Worm (Caenorhabditis elegans): Measurements from ENCODE around the gene D2096.7.

Gene D2096.7

ce11 chrIV:8363163-8363562 is 14.3 kb downstream of the D2096.7 start, which contains the start of gene D2096.12:
TSS of gene D2096.12 (plus strand) at chrIV:8363463.
- TF ChIP-seq nhr-90 (tag; optimal IDR thresholded peaks at IDR 0.05; ENCODE audit: poor library complexity) (no peak), nhr-11 (tag; optimal IDR thresholded peaks at IDR 0.05) (no peak), sup-37 (GFP tag; optimal IDR thresholded peaks at IDR 0.05) (no peak), lin-35 (GFP tag; optimal IDR thresholded peaks at IDR 0.05) (no peak), alr-1 (tag; optimal IDR thresholded peaks at IDR 0.05; ENCODE audit: borderline replicate concordance) (no peak), lin-13 (GFP tag; optimal IDR thresholded peaks at IDR 0.05) (no peak), efl-3 (GFP tag; optimal IDR thresholded peaks at IDR 0.05) (no peak), snu-23 (GFP tag; optimal IDR thresholded peaks at IDR 0.05) (no peak), fkh-10 (GFP tag; optimal IDR thresholded peaks at IDR 0.05) (no peak), grh-1 (GFP tag; IDR thresholded peaks at IDR 0.05) (no peak), sptf-1 (tag; optimal IDR thresholded peaks at IDR 0.05) (no peak), C04F5.9 (tag; optimal IDR thresholded peaks at IDR 0.05) (no peak)

- TF ChIP-seq nhr-19 (GFP tag; conservative IDR thresholded peaks at IDR 0.05) (no peak), hpl-2 (GFP tag; optimal IDR thresholded peaks at IDR 0.05) (no peak), Y116A8C.19 (tag; optimal IDR thresholded peaks at IDR 0.05; ENCODE audit: borderline replicate concordance) (no peak), tlp-1 (tag; optimal IDR thresholded peaks at IDR 0.05) (no peak), ceh-63 (GFP tag; optimal IDR thresholded peaks at IDR 0.05) (no peak), efl-1 (optimal IDR thresholded peaks at IDR 0.05) (no peak), efl-1 (GFP tag; optimal IDR thresholded peaks at IDR 0.05 in 1 of 2) (no peak), ceh-88 (GFP tag; IDR thresholded peaks at IDR 0.05) (no peak)
These were observed 16.6 kb downstream of the D2096.7 start, which contains the start of gene sqv-1 for ce11 chrIV:8360817-8361216. TSS of gene sqv-1 (plus strand) at chrIV:8361117.

DNA sequence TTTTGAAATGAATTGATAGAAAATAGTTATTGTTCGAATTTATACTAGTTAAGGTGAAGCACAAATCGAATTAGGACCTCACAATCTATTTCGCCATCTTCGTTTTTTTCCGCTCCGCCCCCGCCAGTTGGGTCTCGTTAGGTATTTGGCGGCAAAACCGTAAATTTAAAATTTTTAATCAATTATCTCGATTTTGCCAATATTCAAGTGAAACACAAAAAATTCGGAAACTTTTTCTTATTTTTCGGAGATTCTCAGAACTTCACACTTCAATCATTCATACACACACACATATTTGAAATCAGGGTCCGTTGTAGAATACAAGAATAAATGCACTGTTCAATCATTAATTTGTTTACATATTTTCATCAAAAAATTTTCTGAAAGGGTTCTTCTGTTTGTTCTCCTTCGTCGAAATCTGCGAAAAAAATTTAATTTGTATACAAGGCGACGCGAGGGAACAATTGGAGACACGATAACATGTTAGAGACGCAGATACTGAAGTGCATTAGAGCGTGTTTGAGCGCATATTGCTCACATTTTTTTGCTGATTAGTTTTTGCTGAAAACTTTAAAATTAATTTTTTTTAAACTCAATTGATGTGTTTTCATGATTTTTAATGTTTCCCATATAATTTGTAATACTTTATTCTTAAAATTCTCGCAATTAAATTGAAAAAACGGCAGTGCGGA is 17.6 kb downstream of the D2096.7 start, which contains the start of gene D2096.5:
Gene D2096.5, minus strand, starts transcription at position 51 of the 692 bp plus-strand sequence.
- TF ChIP-seq sup-37 (GFP tag; optimal IDR thresholded peaks at IDR 0.05), result no peak
- peak; percentile 13 for TF ChIP-seq xbp-1 (tag; optimal IDR thresholded peaks at IDR 0.05)
- TF ChIP-seq lin-14 (GFP tag; optimal IDR thresholded peaks at IDR 0.05), result peak; percentile 59
- TF ChIP-seq dpl-1 (GFP tag; optimal IDR thresholded peaks at IDR 0.05), result peak in 1 of 3 experiments; percentile 46
- TF ChIP-seq mdl-1 (tag; optimal IDR thresholded peaks at IDR 0.05), result no peak
- peak; percentile 34 for TF ChIP-seq egl-13 (tag; optimal IDR thresholded peaks at IDR 0.05)
- TF ChIP-seq snu-23 (GFP tag; optimal IDR thresholded peaks at IDR 0.05), result peak; percentile 20
- peak in 1 of 2 experiments; percentile 47 for TF ChIP-seq lin-35 (GFP tag; optimal IDR thresholded peaks at IDR 0.05)
- peak; percentile 37 to 52 for TF ChIP-seq efl-1 (optimal IDR thresholded peaks at IDR 0.05)
- TF ChIP-seq efl-1 (GFP tag; optimal IDR thresholded peaks at IDR 0.05 in 1 of 2), result peak in 1 of 2 experiments; percentile 27

DNA sequence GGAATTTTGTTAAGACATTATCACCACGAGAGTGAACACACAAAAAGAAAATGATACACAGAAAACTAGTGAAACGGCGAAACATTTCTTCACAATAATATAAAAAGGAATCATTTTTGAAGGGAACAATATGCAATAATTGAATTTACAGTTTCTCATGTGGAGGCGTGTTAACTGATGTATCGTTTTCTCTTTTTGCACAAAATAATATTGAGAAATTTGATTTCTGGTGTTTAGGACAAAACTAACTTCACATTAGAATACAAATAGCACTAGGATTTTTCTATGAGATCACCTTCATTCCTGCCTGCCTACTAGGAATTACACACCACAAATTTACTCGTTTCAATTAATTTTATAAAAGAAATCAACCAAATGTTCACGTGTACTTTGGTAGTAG is 18.9 kb downstream of the D2096.7 start, which contains the start of gene D2096.13:
Gene D2096.13, minus strand, starts transcription at position 101 of the 400 bp plus-strand sequence.
- no peak for TF ChIP-seq nhr-12 (tag; optimal IDR thresholded peaks at IDR 0.05)
- no peak for TF ChIP-seq nhr-85 (tag)
- no peak for TF ChIP-seq swsn-7 (tag; optimal IDR thresholded peaks at IDR 0.05)
- no peak for TF ChIP-seq ceh-63 (GFP tag; optimal IDR thresholded peaks at IDR 0.05)
- no peak for TF ChIP-seq fkh-4 (tag; optimal IDR thresholded peaks at IDR 0.05; ENCODE audit: borderline replicate concordance)
- no peak for TF ChIP-seq lsy-2 (tag; optimal IDR thresholded peaks at IDR 0.05)
- TF ChIP-seq dpl-1 (GFP tag; optimal IDR thresholded peaks at IDR 0.05), result no peak
- TF ChIP-seq zag-1 (tag; optimal IDR thresholded peaks at IDR 0.05), result no peak
- no peak for TF ChIP-seq tlp-1 (tag; optimal IDR thresholded peaks at IDR 0.05)
- no peak for TF ChIP-seq ama-1 (optimal IDR thresholded peaks at IDR 0.05)
- no peak for TF ChIP-seq irx-1 (tag; optimal IDR thresholded peaks at IDR 0.05)
- TF ChIP-seq jun-1 (tag; optimal IDR thresholded peaks at IDR 0.05), result no peak
- TF ChIP-seq nhr-47 (tag; optimal IDR thresholded peaks at IDR 0.05), result no peak
- no peak for TF ChIP-seq unc-130 (tag; optimal IDR thresholded peaks at IDR 0.05)
- TF ChIP-seq lir-3 (tag; optimal IDR thresholded peaks at IDR 0.05; ENCODE audit: poor library complexity), result no peak
- TF ChIP-seq hpl-2 (GFP tag; optimal IDR thresholded peaks at IDR 0.05), result no peak
- no peak for TF ChIP-seq efl-1 (optimal IDR thresholded peaks at IDR 0.05)
- TF ChIP-seq efl-1 (GFP tag; optimal IDR thresholded peaks at IDR 0.05 in 1 of 2), result no peak

Measured in whole organism, L1 larva.